Worm (Caenorhabditis elegans) whole organism, young adult: Measurements from ENCODE around the gene H20E11.1.
A peak's percentile ranks its signal among the peaks of the same experiment; 100 is the strongest.

Source experiments
- B0336.3 ChIP-seq: fragments of 200-800 bp; sonication (Bioruptor generic); IDR thresholded peaks from 2 replicates; pipeline ENCODE4 v1.3.6; 2022; ENCODE audit warnings: missing genetic modification characterization, missing compliant biosample characterization
- C06A6.2 ChIP-seq: fragments of 200-800 bp; sonication (Bioruptor generic); conservative IDR thresholded peaks from 2 replicates; pipeline ENCODE4 v1.3.6; 2022; ENCODE audit warnings: missing genetic modification characterization, missing compliant biosample characterization
- D2030.7 ChIP-seq: fragments of 200-800 bp; sonication (Bioruptor generic); IDR thresholded peaks from 2 replicates; pipeline ENCODE4 v1.3.6; 2022; ENCODE audit warnings: missing genetic modification reagents, missing genetic modification characterization, missing compliant biosample characterization
- F22D6.2 ChIP-seq: sonication (generic microtip); optimal IDR thresholded peaks from 2 replicates; lab custom pipeline; 2016; ENCODE audit warnings: mild to moderate bottlenecking, missing genetic modification characterization, missing compliant biosample characterization
- F33H1.4 ChIP-seq: fragments of 200-800 bp; sonication (Bioruptor generic); IDR thresholded peaks from 2 replicates; pipeline ENCODE4 v1.3.6; 2022; ENCODE audit warnings: missing genetic modification reagents, missing genetic modification characterization, missing compliant biosample characterization
- F37B4.10 ChIP-seq: fragments of 200-800 bp; sonication (Bioruptor generic); IDR thresholded peaks from 2 replicates; pipeline ENCODE4 v1.3.6; 2022; ENCODE audit warnings: missing genetic modification characterization, missing compliant biosample characterization
- F49E8.2 ChIP-seq: sonication (generic microtip); optimal IDR thresholded peaks from 3 replicates; lab custom pipeline; 2017; ENCODE audit warnings: missing genetic modification characterization, mild to moderate bottlenecking, missing compliant biosample characterization, antibody characterized with exemption, moderate library complexity; ENCODE audit not compliant: insufficient read depth
- F52B5.7 ChIP-seq: sonication (generic microtip); optimal IDR thresholded peaks from 2 replicates; lab custom pipeline; 2016; ENCODE audit warnings: mild to moderate bottlenecking, missing genetic modification characterization, missing compliant biosample characterization
- K12H6.12 ChIP-seq: fragments of 200-800 bp; sonication (Bioruptor generic); optimal IDR thresholded peaks from 2 replicates; lab custom pipeline; 2018; ENCODE audit warnings: mild to moderate bottlenecking, missing genetic modification characterization, missing compliant biosample characterization
- Y53G8AR.9 ChIP-seq: fragments of 200-800 bp; sonication (Bioruptor generic); conservative IDR thresholded peaks from 2 replicates; pipeline ENCODE4 v1.3.6; 2022; ENCODE audit warnings: missing genetic modification reagents, missing genetic modification characterization, missing compliant biosample characterization
- Y56A3A.18 ChIP-seq: fragments of 200-800 bp; sonication (Bioruptor generic); IDR thresholded peaks from 2 replicates; pipeline ENCODE4 v1.3.6; 2022; ENCODE audit warnings: missing genetic modification reagents, missing genetic modification characterization, missing compliant biosample characterization
- Y79H2A.3 ChIP-seq: fragments of 200-800 bp; sonication (Bioruptor generic); conservative IDR thresholded peaks from 2 replicates; pipeline ENCODE4 v1.3.6; 2022; ENCODE audit warnings: missing genetic modification reagents, missing genetic modification characterization, missing compliant biosample characterization
- Y95B8A.8 ChIP-seq: fragments of 200-800 bp; sonication (Bioruptor generic); IDR thresholded peaks from 2 replicates; pipeline ENCODE4 v1.3.6; 2022; ENCODE audit warnings: missing genetic modification reagents, missing genetic modification characterization, missing compliant biosample characterization
- ZK185.1 ChIP-seq: sonication (generic microtip); optimal IDR thresholded peaks from 2 replicates; lab custom pipeline; 2016; ENCODE audit warnings: mild to moderate bottlenecking, missing genetic modification characterization, missing compliant biosample characterization; ENCODE audit not compliant: poor library complexity, severe bottlenecking
- attf-5 ChIP-seq: fragments of 200-800 bp; sonication (Bioruptor generic); optimal IDR thresholded peaks from 2 replicates; lab custom pipeline; 2018; ENCODE audit warnings: mild to moderate bottlenecking, missing genetic modification characterization, missing compliant biosample characterization
- attf-6 ChIP-seq: fragments of 200-800 bp; sonication (Bioruptor generic); IDR thresholded peaks from 2 replicates; pipeline ENCODE4 v1.3.6; 2022; ENCODE audit warnings: missing genetic modification reagents, missing genetic modification characterization, missing compliant biosample characterization
- cebp-1 ChIP-seq, 2 experiments: fragments of 200-800 bp in 1 of 2; sonication (Bioruptor generic) in 1 of 2; sonication (generic microtip) in 1 of 2; IDR thresholded peaks in 1 of 2; optimal IDR thresholded peaks in 1 of 2; 2 replicates each; pipeline versions ENCODE4 v1.3.6 to Lab custom; 2017 to 2022; ENCODE audit warnings: missing compliant biosample characterization in 2 of 2, missing genetic modification characterization in 2 of 2, mild to moderate bottlenecking in 1 of 2, missing genetic modification reagents in 1 of 2, moderate library complexity in 1 of 2
- cebp-2 ChIP-seq: fragments of 200-800 bp; sonication (Bioruptor generic); IDR thresholded peaks from 2 replicates; pipeline ENCODE4 v1.3.6; 2022; ENCODE audit warnings: missing genetic modification characterization, missing compliant biosample characterization
- ceh-27 ChIP-seq: fragments of 200-800 bp; sonication (Bioruptor generic); optimal IDR thresholded peaks from 2 replicates; lab custom pipeline; 2018; ENCODE audit warnings: mild to moderate bottlenecking, missing genetic modification characterization, moderate library complexity, missing compliant biosample characterization
- ceh-58 ChIP-seq: fragments of 200-800 bp; sonication (Bioruptor generic); IDR thresholded peaks from 2 replicates; pipeline ENCODE4 v1.3.6; 2022; ENCODE audit warnings: missing genetic modification characterization, missing compliant biosample characterization
- chd-7 ChIP-seq: sonication (generic microtip); optimal IDR thresholded peaks from 2 replicates; lab custom pipeline; 2016; ENCODE audit warnings: mild to moderate bottlenecking, missing genetic modification characterization, moderate library complexity, missing compliant biosample characterization
- dpl-1 ChIP-seq: fragments of 150-350 bp; optimal IDR thresholded peaks from 2 replicates; lab custom pipeline; 2014; ENCODE audit warnings: missing biosample characterization, missing genetic modification reagents, missing genetic modification characterization
- efl-1 ChIP-seq: fragments of 150-350 bp; optimal IDR thresholded peaks from 2 replicates; lab custom pipeline; 2014; ENCODE audit warnings: missing biosample characterization, missing genetic modification reagents, missing genetic modification characterization
- ets-4 ChIP-seq: fragments of 200-800 bp; sonication (Bioruptor generic); optimal IDR thresholded peaks from 2 replicates; lab custom pipeline; 2018; ENCODE audit warnings: mild to moderate bottlenecking, missing genetic modification characterization, missing compliant biosample characterization
- him-1 ChIP-seq: sonication (generic microtip); optimal IDR thresholded peaks from 2 replicates; lab custom pipeline; 2016; ENCODE audit warnings: missing genotype, missing genetic modification reagents, missing genetic modification characterization, missing compliant biosample characterization
- hrde-1 ChIP-seq: sonication (generic microtip); optimal IDR thresholded peaks from 2 replicates; lab custom pipeline; 2016; ENCODE audit warnings: missing genetic modification characterization, mild to moderate bottlenecking, missing compliant biosample characterization, moderate library complexity, missing genotype, missing genetic modification reagents, borderline replicate concordance
- hsf-1 ChIP-seq: fragments of 200-800 bp; sonication (Bioruptor generic); IDR thresholded peaks from 2 replicates; pipeline ENCODE4 v1.3.6; 2022; ENCODE audit warnings: missing genetic modification reagents, missing genetic modification characterization, missing compliant biosample characterization
- lin-40 ChIP-seq: sonication (generic microtip); optimal IDR thresholded peaks from 2 replicates; lab custom pipeline; 2016; ENCODE audit warnings: missing genetic modification characterization, mild to moderate bottlenecking, missing compliant biosample characterization, missing genotype, missing genetic modification reagents
- lir-1 ChIP-seq: fragments of 200-800 bp; sonication (Bioruptor generic); conservative IDR thresholded peaks from 2 replicates; pipeline ENCODE4 v1.3.6; 2022; ENCODE audit warnings: missing genetic modification reagents, missing genetic modification characterization, missing compliant biosample characterization
- lsl-1 ChIP-seq: fragments of 200-800 bp; sonication (Bioruptor generic); optimal IDR thresholded peaks from 2 replicates; lab custom pipeline; 2018; ENCODE audit warnings: mild to moderate bottlenecking, missing genetic modification characterization, moderate library complexity, missing compliant biosample characterization
- madf-6 ChIP-seq: fragments of 200-800 bp; sonication (Bioruptor generic); IDR thresholded peaks from 2 replicates; pipeline ENCODE4 v1.3.6; 2022; ENCODE audit warnings: missing genetic modification reagents, missing genetic modification characterization, missing compliant biosample characterization
- nfya-1 ChIP-seq: sonication (generic microtip); optimal IDR thresholded peaks from 2 replicates; lab custom pipeline; 2017; ENCODE audit warnings: antibody characterized with exemption, missing compliant biosample characterization, missing genetic modification characterization, borderline replicate concordance; ENCODE audit not compliant: insufficient read depth
- nhr-27 ChIP-seq: fragments of 200-800 bp; sonication (Bioruptor generic); optimal IDR thresholded peaks from 2 replicates; lab custom pipeline; 2018; ENCODE audit warnings: mild to moderate bottlenecking, missing genetic modification characterization, moderate library complexity, missing compliant biosample characterization
- nhr-80 ChIP-seq: sonication (generic microtip); optimal IDR thresholded peaks from 2 replicates; lab custom pipeline; 2016; ENCODE audit warnings: missing genetic modification characterization, missing compliant biosample characterization
- pbrm-1 ChIP-seq: fragments of 200-800 bp; sonication (Bioruptor generic); IDR thresholded peaks from 2 replicates; pipeline ENCODE4 v1.3.6; 2022; ENCODE audit warnings: missing genetic modification reagents, missing genetic modification characterization, missing compliant biosample characterization
- pha-4 ChIP-seq: fragments of 150-350 bp; sonication (generic microtip); optimal IDR thresholded peaks from 2 replicates; lab custom pipeline; 2014; ENCODE audit warnings: missing biosample characterization, missing genetic modification reagents, missing genetic modification characterization
- rcor-1 ChIP-seq: fragments of 200-800 bp; sonication (Bioruptor generic); IDR thresholded peaks from 2 replicates; pipeline ENCODE4 v1.3.6; 2022; ENCODE audit warnings: missing genetic modification reagents, missing genetic modification characterization, missing compliant biosample characterization
- rpc-1 ChIP-seq, 2 experiments: fragments of 150-350 bp in 1 of 2; sonication (generic microtip) in 1 of 2; optimal IDR thresholded peaks; 2 replicates each; lab custom pipeline; 2014 to 2018; ENCODE audit warnings: missing biosample characterization in 1 of 2, missing genetic modification characterization in 1 of 2, missing genetic modification reagents in 1 of 2, missing genotype in 1 of 2
- snpc-1.1 ChIP-seq: sonication (generic microtip); optimal IDR thresholded peaks from 2 replicates; lab custom pipeline; 2017; ENCODE audit warnings: missing genetic modification characterization, mild to moderate bottlenecking, missing compliant biosample characterization, antibody characterized with exemption, moderate library complexity, missing genotype, missing genetic modification reagents; ENCODE audit not compliant: insufficient read depth
- snpc-4 ChIP-seq, 5 experiments: fragments of 150-350 bp in 1 of 5; sonication (generic microtip) in 4 of 5; optimal IDR thresholded peaks; 2 replicates each; lab custom pipeline; 2014 to 2018; ENCODE audit warnings: missing genetic modification characterization in 5 of 5, missing biosample characterization in 3 of 5, antibody characterized with exemption in 2 of 5, mild to moderate bottlenecking in 2 of 5, missing compliant biosample characterization in 2 of 5, missing genotype in 2 of 5, moderate library complexity in 2 of 5, missing genetic modification reagents in 1 of 5
- sptf-2 ChIP-seq: fragments of 200-800 bp; sonication (Bioruptor generic); optimal IDR thresholded peaks from 2 replicates; lab custom pipeline; 2018; ENCODE audit warnings: mild to moderate bottlenecking, missing genetic modification characterization, missing compliant biosample characterization
- tbp1 ChIP-seq: fragments of 200-800 bp; sonication (Bioruptor generic); optimal IDR thresholded peaks from 2 replicates; lab custom pipeline; 2018; ENCODE audit warnings: mild to moderate bottlenecking, missing genetic modification characterization, missing compliant biosample characterization
- xnd-1 ChIP-seq: sonication (generic microtip); optimal IDR thresholded peaks from 2 replicates; lab custom pipeline; 2016; ENCODE audit warnings: missing genotype, missing genetic modification reagents, missing genetic modification characterization, missing compliant biosample characterization
- zfh-2 ChIP-seq: fragments of 200-800 bp; sonication (Bioruptor generic); conservative IDR thresholded peaks from 2 replicates; pipeline ENCODE4 v1.3.6; 2022; ENCODE audit warnings: missing genetic modification reagents, missing genetic modification characterization, missing compliant biosample characterization
- zim-3 ChIP-seq: sonication (generic microtip); optimal IDR thresholded peaks from 2 replicates; lab custom pipeline; 2017; ENCODE audit warnings: mild to moderate bottlenecking, missing genetic modification characterization, moderate library complexity, missing compliant biosample characterization
- ztf-18 ChIP-seq: sonication (generic microtip); optimal IDR thresholded peaks from 2 replicates; lab custom pipeline; 2016; ENCODE audit warnings: missing genotype, mild to moderate bottlenecking, missing genetic modification characterization, missing compliant biosample characterization

H20E11.1 gene

ce11 chrIV:6785873-6786272, 44.1 kb upstream of the H20E11.1 start (continued):
- TF ChIP-seq attf-5: peak; percentile 88
- TF ChIP-seq chd-7: peak; percentile 38
- no peak for TF ChIP-seq sptf-2 (GFP tag; lab: Kevin White, UChicago)
- TF ChIP-seq tbp1 (GFP tag; lab: Kevin White, UChicago): peak; percentile 39
- 0 out of 2 replicates have a peak, but pooled peaks have one; percentile 40 for TF ChIP-seq Y53G8AR.9 (GFP tag; lab: Robert Waterston, UW)
- TF ChIP-seq F37B4.10 (GFP tag; lab: Robert Waterston, UW): no peak
- peak; percentile 45; the same call in 1 of the 2 replicates for TF ChIP-seq Y56A3A.18 (GFP tag; lab: Robert Waterston, UW)
- TF ChIP-seq lin-40 (tag; lab: Kevin White, UChicago): peak; percentile 63
- no peak for TF ChIP-seq madf-6 (GFP tag; lab: Robert Waterston, UW)
- TF ChIP-seq nhr-80 (tag; lab: Kevin White, UChicago): peak; percentile 46
- peak; percentile 38 for TF ChIP-seq pha-4 (tag; lab: Kevin White, UChicago)
- TF ChIP-seq ets-4 (GFP tag; lab: Kevin White, UChicago): no peak
- no peak for TF ChIP-seq dpl-1
- peak; percentile 21 for TF ChIP-seq ZK185.1 (tag; lab: Kevin White, UChicago)
- TF ChIP-seq F22D6.2 (tag; lab: Kevin White, UChicago): no peak
- TF ChIP-seq nhr-27 (tag; lab: Kevin White, UChicago): no peak
- no peak; the same call in none of the 2 replicates for TF ChIP-seq zfh-2
- no peak for TF ChIP-seq Y95B8A.8 (GFP tag; lab: Robert Waterston, UW)
- TF ChIP-seq ceh-58: no peak
- peak; percentile 98 for TF ChIP-seq cebp-1 (GFP tag; IDR thresholded peaks at IDR 0.05; lab: Robert Waterston, UW)
- peak; percentile 99 for TF ChIP-seq cebp-1 (tag; optimal IDR thresholded peaks at IDR 0.05; lab: Kevin White, UChicago)
- TF ChIP-seq F52B5.7 (tag; lab: Kevin White, UChicago): no peak
- TF ChIP-seq B0336.3: peak; percentile 17; the same call in 1 of the 2 replicates
- TF ChIP-seq Y79H2A.3 (GFP tag; lab: Robert Waterston, UW): no peak
- no peak for TF ChIP-seq attf-6 (GFP tag; lab: Robert Waterston, UW)
- no peak for TF ChIP-seq rcor-1 (GFP tag; lab: Robert Waterston, UW)
- TF ChIP-seq ceh-27 (GFP tag; lab: Kevin White, UChicago): peak; percentile 15
- no peak for TF ChIP-seq hsf-1 (GFP tag; lab: Robert Waterston, UW)
- TF ChIP-seq rpc-1 (optimal IDR thresholded peaks at IDR 0.05; lab: Kevin White, UChicago): no peak
- TF ChIP-seq rpc-1 (tag; optimal IDR thresholded peaks at IDR 0.05; lab: Kevin White, UChicago): no peak
- TF ChIP-seq pbrm-1 (GFP tag; lab: Robert Waterston, UW): peak; percentile 65
- peak; percentile 57 for TF ChIP-seq K12H6.12 (tag; lab: Kevin White, UChicago)
- no peak for TF ChIP-seq snpc-1.1 (tag; lab: Kevin White, UChicago)
- TF ChIP-seq nfya-1 (tag; lab: Kevin White, UChicago): no peak
- no peak for TF ChIP-seq ztf-18 (tag; lab: Kevin White, UChicago)

DNA sequence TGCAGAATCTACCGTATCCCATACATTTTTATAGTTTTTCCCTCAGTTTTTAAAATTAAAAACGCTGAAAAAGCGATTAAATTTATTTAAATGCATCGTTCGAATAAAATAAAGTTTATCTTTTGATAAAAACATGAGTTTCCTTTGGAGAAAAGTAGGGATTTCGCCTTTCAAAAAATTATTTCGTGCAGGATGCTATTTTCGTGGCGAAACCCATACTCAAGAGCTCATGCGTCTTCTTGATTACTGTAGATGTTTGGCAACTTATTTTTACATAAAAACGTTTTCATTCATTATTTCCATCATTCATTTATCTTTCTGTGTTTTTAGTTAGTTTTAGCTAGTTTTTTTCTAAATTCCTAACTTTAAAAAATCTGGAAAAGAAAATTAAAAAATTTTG, 40.0 kb upstream of the H20E11.1 start:
- 0 out of 2 replicates have a peak, but pooled peaks have one; percentile 25 for TF ChIP-seq D2030.7 (GFP tag; lab: Robert Waterston, UW)
- peak; percentile 83 for TF ChIP-seq F33H1.4
- peak; percentile 60 for TF ChIP-seq snpc-4 (GFP tag; optimal IDR thresholded peaks at IDR 0.05; lab: Kevin White, UChicago)
- peak in 2 of 4 experiments; percentile 61 to 65 for TF ChIP-seq snpc-4 (tag; optimal IDR thresholded peaks at IDR 0.05; lab: Kevin White, UChicago)
- peak; percentile 34 for TF ChIP-seq F49E8.2 (tag; lab: Kevin White, UChicago)
- peak; percentile 36 for TF ChIP-seq efl-1 (GFP tag; lab: Kevin White, UChicago)
- peak; percentile 43 for TF ChIP-seq snpc-1.1 (tag; lab: Kevin White, UChicago)
- peak; percentile 60 for TF ChIP-seq xnd-1 (tag; lab: Kevin White, UChicago)
- TF ChIP-seq lsl-1 (GFP tag; lab: Kevin White, UChicago): peak; percentile 94
- no peak for TF ChIP-seq lir-1 (GFP tag; lab: Robert Waterston, UW)
- TF ChIP-seq C06A6.2 (GFP tag; lab: Robert Waterston, UW): no peak
- TF ChIP-seq hrde-1 (tag; lab: Kevin White, UChicago): no peak
- TF ChIP-seq madf-6 (GFP tag; lab: Robert Waterston, UW): peak; percentile 73
- TF ChIP-seq cebp-2 (GFP tag; lab: Robert Waterston, UW): no peak
- peak; percentile 6 for TF ChIP-seq him-1 (tag; lab: Kevin White, UChicago)
- TF ChIP-seq zim-3 (tag; lab: Kevin White, UChicago): no peak
